Worm (Caenorhabditis elegans) whole organism, early embryonic: Measurements from ENCODE around the gene T22B2.3.

Experiments used
- B0310.2 ChIP-seq: sonication (generic microtip); optimal IDR thresholded peaks from 2 replicates; lab custom pipeline; 2016; ENCODE audit warnings: mild to moderate bottlenecking, missing genetic modification characterization, missing compliant biosample characterization
- F13C5.2 ChIP-seq: sonication (generic microtip); optimal IDR thresholded peaks from 2 replicates; lab custom pipeline; 2017; ENCODE audit warnings: mild to moderate bottlenecking, missing genetic modification characterization, inconsistent platforms, missing compliant biosample characterization
- aly-1 ChIP-seq: sonication (generic microtip); optimal IDR thresholded peaks from 2 replicates; lab custom pipeline; 2016; ENCODE audit warnings: missing genetic modification characterization, missing compliant biosample characterization
- ama-1 ChIP-seq: fragments of 150-350 bp; optimal IDR thresholded peaks from 2 replicates; lab custom pipeline; 2014
- ceh-13 ChIP-seq: fragments of 200-800 bp; sonication (Bioruptor generic); optimal IDR thresholded peaks from 2 replicates; lab custom pipeline; 2018; ENCODE audit warnings: mild to moderate bottlenecking, missing genetic modification characterization, missing compliant biosample characterization
- ceh-36 ChIP-seq: sonication (generic microtip); optimal IDR thresholded peaks from 2 replicates; lab custom pipeline; 2016; ENCODE audit warnings: missing genetic modification characterization, inconsistent platforms, missing compliant biosample characterization
- ets-7 ChIP-seq: sonication (generic microtip); optimal IDR thresholded peaks from 2 replicates; lab custom pipeline; 2016; ENCODE audit warnings: missing genotype, missing genetic modification characterization, missing compliant biosample characterization
- flt-1 ChIP-seq: fragments of 200-800 bp; sonication (Bioruptor generic); IDR thresholded peaks from 2 replicates; pipeline ENCODE4 v1.3.6; 2022; ENCODE audit warnings: missing genetic modification characterization, missing compliant biosample characterization
- hmbx-1 ChIP-seq: sonication (generic microtip); optimal IDR thresholded peaks from 2 replicates; lab custom pipeline; 2016; ENCODE audit warnings: mild to moderate bottlenecking, missing genetic modification characterization, missing compliant biosample characterization
- hmg-4 ChIP-seq: fragments of 200-800 bp; sonication (Bioruptor generic); optimal IDR thresholded peaks from 2 replicates; lab custom pipeline; 2018; ENCODE audit warnings: mild to moderate bottlenecking, missing genetic modification characterization, missing compliant biosample characterization
- hnd-1 ChIP-seq: sonication (generic microtip); optimal IDR thresholded peaks from 2 replicates; lab custom pipeline; 2016; ENCODE audit warnings: missing genetic modification characterization, missing compliant biosample characterization
- pes-1 ChIP-seq: fragments of 200-800 bp; sonication (Bioruptor generic); IDR thresholded peaks from 2 replicates; pipeline ENCODE4 v1.3.6; 2022; ENCODE audit warnings: missing genetic modification reagents, missing genetic modification characterization, missing compliant biosample characterization
- scrt-1 ChIP-seq: fragments of 200-800 bp; sonication (Bioruptor generic); IDR thresholded peaks from 2 replicates; pipeline ENCODE4 v1.3.6; 2022; ENCODE audit warnings: missing genetic modification characterization, missing compliant biosample characterization
- sea-1 ChIP-seq: fragments of 200-800 bp; sonication (Bioruptor generic); conservative IDR thresholded peaks from 2 replicates; pipeline ENCODE4 v1.3.6; 2022; ENCODE audit warnings: missing genetic modification characterization, missing compliant biosample characterization
- tbx-11 ChIP-seq: fragments of 200-800 bp; sonication (Bioruptor generic); IDR thresholded peaks from 2 replicates; pipeline ENCODE4 v1.3.6; 2022; ENCODE audit warnings: missing genetic modification characterization, missing compliant biosample characterization
- tbx-37 ChIP-seq: fragments of 200-800 bp; sonication (Bioruptor generic); conservative IDR thresholded peaks from 2 replicates; pipeline ENCODE4 v1.3.6; 2022; ENCODE audit warnings: missing genetic modification reagents, missing genetic modification characterization, missing compliant biosample characterization
- tra-4 ChIP-seq: sonication (generic microtip); optimal IDR thresholded peaks from 2 replicates; lab custom pipeline; 2017; ENCODE audit warnings: missing genetic modification characterization, missing compliant biosample characterization

Gene T22B2.3

DNA sequence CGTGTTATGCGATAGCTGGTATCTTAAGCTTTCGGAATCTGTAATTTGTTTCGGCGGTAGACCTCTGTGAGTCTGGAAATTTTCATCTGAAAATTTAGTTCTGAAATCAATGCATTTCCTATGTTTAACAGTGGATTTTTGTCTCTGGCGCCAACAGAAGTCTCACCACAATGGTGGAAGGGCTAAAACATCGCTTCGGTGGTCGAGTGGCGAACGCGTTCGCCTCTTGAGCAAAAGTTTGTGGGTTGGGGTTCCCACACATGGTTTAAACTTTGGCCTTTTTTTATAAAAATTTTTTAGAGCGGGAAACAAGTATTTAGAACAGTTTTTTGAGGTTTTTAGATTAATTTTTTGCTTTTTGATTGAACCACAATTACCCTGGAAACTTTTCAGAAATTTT is 32.6 kb downstream of the T22B2.3 start:
- no peak for TF ChIP-seq scrt-1 (GFP tag; lab: Robert Waterston, UW)
- no peak for TF ChIP-seq hmg-4
- no peak for TF ChIP-seq ceh-36
- no peak for TF ChIP-seq ceh-13 (GFP tag; lab: Kevin White, UChicago)
- TF ChIP-seq tbx-37 = no peak
- no peak for TF ChIP-seq tbx-11 (GFP tag; lab: Robert Waterston, UW)
- TF ChIP-seq hmbx-1 = no peak
- TF ChIP-seq hnd-1 (tag; lab: Kevin White, UChicago) = no peak
- TF ChIP-seq aly-1 (tag; lab: Kevin White, UChicago) = no peak
- TF ChIP-seq ama-1 (lab: Kevin White, UChicago) = no peak
- no peak for TF ChIP-seq B0310.2

DNA sequence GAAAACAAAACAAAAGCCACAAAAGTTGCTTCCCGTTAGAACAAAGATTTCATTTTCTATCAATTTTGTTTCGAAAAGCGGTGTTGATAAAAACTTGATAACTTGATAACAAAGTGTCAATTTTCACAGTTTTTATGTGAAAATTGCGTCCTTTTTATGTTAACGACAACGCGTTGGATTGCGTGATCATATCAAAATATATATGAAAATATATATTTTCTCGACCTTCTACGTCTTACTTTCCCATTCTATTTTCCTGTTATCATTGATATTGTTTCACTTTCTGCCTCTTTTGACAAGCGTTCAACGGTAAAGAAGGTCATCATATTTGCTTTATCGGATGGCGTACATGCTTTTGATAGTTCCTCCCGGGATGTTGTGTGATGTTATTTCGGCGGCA is 35.6 kb downstream of the T22B2.3 start:
- TF ChIP-seq flt-1 (GFP tag; lab: Robert Waterston, UW) (no peak), pes-1 (GFP tag; lab: Robert Waterston, UW) (no peak), hmbx-1 (no peak), tbx-37 (no peak), B0310.2 (no peak), F13C5.2 (no peak), ama-1 (lab: Kevin White, UChicago) (no peak), ets-7 (no peak), hnd-1 (tag; lab: Kevin White, UChicago) (no peak), tra-4 (tag; lab: Kevin White, UChicago) (no peak), scrt-1 (GFP tag; lab: Robert Waterston, UW) (no peak), aly-1 (tag; lab: Kevin White, UChicago) (no peak), tbx-11 (GFP tag; lab: Robert Waterston, UW) (no peak), hmg-4 (no peak), sea-1 (no peak), ceh-36 (no peak), ceh-13 (GFP tag; lab: Kevin White, UChicago) (no peak)

DNA sequence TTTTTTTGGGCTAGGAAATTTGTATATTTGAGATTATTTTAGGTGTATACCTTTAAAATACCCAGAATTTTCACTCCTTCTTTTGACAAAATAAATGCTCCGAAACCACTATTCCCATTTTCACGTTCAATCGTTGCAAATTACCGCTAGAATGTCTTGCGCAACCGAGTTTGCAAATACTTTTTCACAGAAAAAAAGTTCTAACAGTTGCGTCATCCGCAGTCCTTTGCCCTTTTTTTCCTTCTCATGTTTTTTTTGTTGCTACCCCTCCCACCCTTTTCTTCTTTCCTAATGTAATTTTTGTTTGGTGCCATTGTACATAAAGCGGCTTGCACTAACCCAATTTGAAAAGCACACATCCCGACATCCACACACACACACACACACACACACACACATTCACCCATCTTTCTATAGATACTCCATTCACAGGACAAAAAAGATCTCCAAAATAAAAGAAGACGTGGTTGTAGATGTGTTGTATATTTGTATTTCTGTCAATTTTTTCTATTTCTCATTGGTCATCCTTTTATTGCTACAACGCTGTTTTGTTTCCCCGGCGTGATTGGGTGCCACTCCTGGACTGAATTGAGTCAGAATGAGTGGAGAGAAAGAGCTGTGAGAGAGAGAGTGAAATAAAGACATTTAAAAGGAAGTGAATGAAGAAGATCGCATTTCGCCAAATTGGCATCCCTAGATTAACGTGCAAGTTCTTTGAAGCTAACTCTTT is 40.5 kb downstream of the T22B2.3 start:
- TF ChIP-seq ceh-36 (no peak), F13C5.2 (no peak), sea-1 (no peak), ets-7 (no peak), hmg-4 (no peak), B0310.2 (no peak), hnd-1 (tag; lab: Kevin White, UChicago) (no peak), flt-1 (GFP tag; lab: Robert Waterston, UW) (no peak), ceh-13 (GFP tag; lab: Kevin White, UChicago) (no peak)

DNA sequence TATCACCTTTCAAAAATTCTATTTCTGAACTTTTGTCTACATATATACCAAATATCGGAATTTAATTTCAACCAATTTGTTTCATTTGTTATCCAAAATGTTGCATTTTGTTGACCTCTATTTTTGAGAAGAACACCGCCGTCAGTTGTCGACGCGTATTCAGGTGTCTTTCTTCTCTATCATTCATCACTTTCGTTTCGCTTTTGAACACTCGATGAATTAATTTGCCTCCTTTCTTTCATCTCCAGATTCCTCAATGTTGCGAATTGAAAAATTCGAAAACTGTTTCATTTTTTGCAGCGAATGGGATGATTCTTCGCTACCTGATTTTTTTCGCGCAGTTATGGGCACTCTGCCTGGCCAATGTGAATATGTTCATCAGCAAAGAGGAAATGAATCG is 41.1 kb downstream of the T22B2.3 start, which contains the start of gene lin-18:
Gene lin-18 (plus strand): TSS at position 301 of the 400 bp plus-strand sequence.
- TF ChIP-seq hnd-1 (tag; lab: Kevin White, UChicago) (no peak), pes-1 (GFP tag; lab: Robert Waterston, UW) (no peak), tra-4 (tag; lab: Kevin White, UChicago) (no peak), tbx-37 (no peak), hmbx-1 (no peak), aly-1 (tag; lab: Kevin White, UChicago) (no peak), ets-7 (no peak), sea-1 (no peak), ama-1 (lab: Kevin White, UChicago) (no peak)

DNA sequence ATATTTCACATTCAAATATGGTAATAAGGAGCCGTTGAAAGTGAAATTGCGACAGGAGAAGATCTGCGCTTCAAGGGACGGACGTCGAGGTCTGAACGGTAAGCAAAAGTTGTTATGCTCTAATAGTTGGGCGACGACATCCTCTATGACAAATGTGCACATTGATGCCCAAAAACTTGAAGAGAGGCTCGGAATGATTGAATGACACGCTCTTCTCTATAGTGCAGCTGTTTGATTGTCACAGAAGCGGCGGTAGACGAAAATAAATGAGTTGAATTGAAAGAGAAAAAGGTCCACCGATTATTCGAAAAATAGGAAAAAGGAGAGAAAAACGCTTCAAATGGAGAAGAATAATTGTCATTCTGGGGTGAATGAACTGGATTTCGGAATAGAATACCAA is 42.1 kb downstream of the T22B2.3 start:
- no peak for TF ChIP-seq aly-1 (tag; lab: Kevin White, UChicago)

DNA sequence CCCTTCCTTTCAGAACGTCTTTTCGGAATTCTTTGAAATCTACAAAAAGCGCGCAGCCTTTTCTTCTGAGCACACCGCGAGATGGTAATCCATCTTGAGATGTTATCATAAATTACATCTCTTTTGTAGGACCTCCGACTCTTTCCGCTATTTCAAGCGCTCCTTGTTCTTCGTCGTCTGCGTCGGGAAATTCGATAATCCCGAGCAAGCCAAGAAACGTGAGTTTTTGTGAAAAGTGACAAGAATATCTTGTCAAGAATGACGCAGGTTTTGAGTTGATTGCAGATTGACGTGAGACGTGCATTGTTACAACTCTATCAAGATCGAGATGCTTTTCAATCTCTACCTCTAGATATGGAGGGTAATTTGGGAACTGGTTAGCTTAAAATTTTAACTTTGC is 43.2 kb downstream of the T22B2.3 start:
- TF ChIP-seq ets-7 (no peak), ama-1 (lab: Kevin White, UChicago) (no peak), pes-1 (GFP tag; lab: Robert Waterston, UW) (no peak), hmbx-1 (no peak), ceh-13 (GFP tag; lab: Kevin White, UChicago) (no peak), aly-1 (tag; lab: Kevin White, UChicago) (no peak), flt-1 (GFP tag; lab: Robert Waterston, UW) (no peak), tra-4 (tag; lab: Kevin White, UChicago) (no peak)

DNA sequence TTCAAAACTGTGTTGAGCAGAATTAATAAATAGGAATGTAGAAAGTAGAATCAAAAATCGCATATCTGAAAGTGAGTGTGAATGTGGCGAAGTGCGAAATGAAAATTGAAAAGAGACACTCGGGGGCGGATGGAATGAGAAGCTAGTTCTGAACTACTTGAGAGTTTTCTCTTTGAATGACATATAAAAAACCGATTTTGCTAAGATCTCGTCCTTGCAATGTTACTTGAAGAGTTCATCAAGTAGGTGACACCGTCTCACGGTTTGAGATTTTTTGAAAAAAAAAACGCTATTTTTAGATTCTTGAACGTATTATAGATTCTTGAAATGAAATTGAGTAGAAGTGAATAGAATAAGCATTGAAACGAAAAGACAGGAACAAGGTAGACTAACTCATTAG is 49.2 kb downstream of the T22B2.3 start, which contains the start of gene C16B8.2:
Gene C16B8.2 (minus strand): TSS at position 101 of the 400 bp plus-strand sequence.
- no peak for TF ChIP-seq tra-4 (tag; lab: Kevin White, UChicago)
- TF ChIP-seq aly-1 (tag; lab: Kevin White, UChicago) = no peak
- no peak for TF ChIP-seq sea-1
- no peak for TF ChIP-seq hmg-4
- TF ChIP-seq B0310.2 = no peak
- no peak for TF ChIP-seq hnd-1 (tag; lab: Kevin White, UChicago)
- no peak for TF ChIP-seq tbx-11 (GFP tag; lab: Robert Waterston, UW)
- TF ChIP-seq flt-1 (GFP tag; lab: Robert Waterston, UW) = no peak

DNA sequence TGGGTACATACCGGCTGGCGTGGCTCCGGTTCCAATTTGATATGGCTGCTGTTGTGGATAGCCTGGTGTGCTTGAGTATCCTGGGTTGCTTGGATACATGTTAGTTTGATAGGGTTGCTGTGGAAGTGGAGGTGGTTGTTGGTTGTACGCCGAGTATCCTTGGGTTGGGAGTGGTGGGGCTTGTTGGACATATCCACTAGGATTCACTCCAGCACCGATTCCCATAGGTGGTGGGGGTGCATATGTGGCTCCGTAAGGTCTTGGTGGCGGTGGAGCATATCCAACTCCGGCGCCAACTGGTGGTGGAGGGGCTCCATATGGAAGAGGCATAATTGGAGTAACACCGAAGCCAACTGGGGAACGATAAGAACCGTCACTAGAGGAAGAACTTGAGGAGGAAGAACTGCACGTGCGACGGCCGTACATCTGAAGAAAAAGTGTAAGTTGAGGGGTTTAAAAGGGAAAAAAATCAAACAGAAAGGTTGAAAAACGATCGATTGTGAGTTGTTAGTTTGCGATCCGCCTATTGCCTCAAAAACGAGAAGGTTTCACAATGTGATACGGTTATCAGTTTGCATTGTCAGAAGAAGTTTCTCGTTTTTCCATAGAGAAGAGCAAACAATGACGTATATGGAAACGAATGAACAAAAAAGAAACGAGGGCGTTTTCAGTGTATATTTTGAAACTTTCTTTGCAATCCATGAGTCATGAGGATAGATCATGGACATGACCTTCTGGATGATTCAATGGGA is 51.3 kb downstream of the T22B2.3 start, which contains the start of gene C16B8.3:
Gene C16B8.3 (minus strand): TSS at position 426 of the 752 bp plus-strand sequence.
- no peak for TF ChIP-seq flt-1 (GFP tag; lab: Robert Waterston, UW)
- no peak for TF ChIP-seq pes-1 (GFP tag; lab: Robert Waterston, UW)
- no peak for TF ChIP-seq scrt-1 (GFP tag; lab: Robert Waterston, UW)
